Worm (Caenorhabditis elegans): ENCODE results near the gene B0024.13.

The B0024.13 gene

ce11 chrV:10361830-10362397 is 41.4 kb downstream of the B0024.13 start, which contains the start of gene cash-1:
TSS of gene cash-1 (plus strand) at chrV:10362261.
- TF ChIP-seq lin-39 (tag; optimal IDR thresholded peaks at IDR 0.05) (peak; percentile 80), ceh-28 (tag; optimal IDR thresholded peaks at IDR 0.05) (peak; percentile 9), pqm-1 (tag; optimal IDR thresholded peaks at IDR 0.05) (peak; percentile 60), nhr-23 (tag; optimal IDR thresholded peaks at IDR 0.05) (peak; percentile 66), lin-15B (tag; optimal IDR thresholded peaks at IDR 0.05) (peak; percentile 93), snpc-4 (tag; optimal IDR thresholded peaks at IDR 0.05) (peak; percentile 66), nhr-77 (tag; optimal IDR thresholded peaks at IDR 0.05) (no peak), skn-1 (tag; optimal IDR thresholded peaks at IDR 0.05) (peak; percentile 38), aly-2 (tag; optimal IDR thresholded peaks at IDR 0.05) (no peak), fos-1 (tag; optimal IDR thresholded peaks at IDR 0.05) (no peak), nhr-25 (tag; optimal IDR thresholded peaks at IDR 0.05) (peak; percentile 75), nfya-1 (tag; optimal IDR thresholded peaks at IDR 0.05; ENCODE audit: insufficient read depth) (peak; percentile 74), pha-4 (tag; optimal IDR thresholded peaks at IDR 0.05) (peak; percentile 87), elt-2 (tag; optimal IDR thresholded peaks at IDR 0.05) (peak; percentile 77)

DNA sequence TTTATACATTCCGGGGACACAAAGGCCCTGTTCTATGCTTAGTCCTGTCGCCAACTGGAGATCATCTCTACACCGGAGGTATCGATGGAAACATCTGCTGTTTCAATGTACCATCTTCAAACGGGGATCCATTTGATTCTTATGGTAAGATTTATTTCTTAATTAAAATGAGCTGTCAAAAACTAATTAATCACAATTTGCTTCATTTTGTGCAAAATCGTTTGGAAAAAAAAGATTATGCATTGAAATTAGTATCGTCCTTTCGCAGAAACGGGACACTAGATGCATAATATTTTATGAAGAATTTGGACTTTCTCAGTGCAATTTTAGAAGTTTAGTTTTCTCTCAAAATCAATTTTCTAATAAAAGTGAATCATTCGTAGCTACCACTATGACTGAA is 43.3 kb downstream of the B0024.13 start:
- TF ChIP-seq ceh-9 (tag; optimal IDR thresholded peaks at IDR 0.05): no peak
- TF ChIP-seq nfya-1 (tag; optimal IDR thresholded peaks at IDR 0.05; ENCODE audit: insufficient read depth): no peak
- TF ChIP-seq fkh-2 (tag; optimal IDR thresholded peaks at IDR 0.05): no peak
- no peak for TF ChIP-seq jun-1 (tag; optimal IDR thresholded peaks at IDR 0.05)
- no peak for TF ChIP-seq hmg-11 (tag; optimal IDR thresholded peaks at IDR 0.05)
- TF ChIP-seq nhr-43 (tag; optimal IDR thresholded peaks at IDR 0.05; ENCODE audit: poor library complexity, severe bottlenecking): no peak
- no peak for TF ChIP-seq nhr-28 (tag; optimal IDR thresholded peaks at IDR 0.05)
- no peak for TF ChIP-seq ZK546.5 (tag; optimal IDR thresholded peaks at IDR 0.05)
- TF ChIP-seq nhr-25 (tag; optimal IDR thresholded peaks at IDR 0.05): no peak
- no peak for TF ChIP-seq ama-1 (optimal IDR thresholded peaks at IDR 0.05)
- TF ChIP-seq tbx-2 (tag; optimal IDR thresholded peaks at IDR 0.05): no peak
- no peak for TF ChIP-seq unc-39 (tag; optimal IDR thresholded peaks at IDR 0.05)
- no peak for TF ChIP-seq nhr-12 (tag; optimal IDR thresholded peaks at IDR 0.05)
- TF ChIP-seq aly-2 (tag; optimal IDR thresholded peaks at IDR 0.05): no peak
- TF ChIP-seq pqm-1 (tag; optimal IDR thresholded peaks at IDR 0.05): no peak

DNA sequence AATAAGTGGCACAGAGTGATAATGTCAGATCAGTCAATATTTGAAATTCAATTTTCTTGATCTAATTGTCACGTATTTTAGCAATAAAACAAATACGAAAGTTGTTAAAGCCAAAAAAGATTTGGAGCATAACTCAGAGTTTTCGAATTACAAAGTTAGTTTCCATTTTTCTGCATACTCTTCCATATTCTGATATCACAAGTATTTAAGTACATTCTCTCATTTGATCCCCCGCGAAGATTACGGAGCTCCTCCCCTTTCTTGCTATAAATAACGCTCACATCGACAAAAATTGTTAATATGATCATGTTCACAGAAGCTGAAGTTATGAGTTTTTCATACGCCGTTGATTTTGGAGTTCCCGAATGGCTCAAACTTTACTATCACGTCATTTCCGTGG is 47.7 kb downstream of the B0024.13 start, which contains the start of gene sri-20:
Gene sri-20, plus strand, starts transcription at position 301 of the 400 bp plus-strand sequence.
- TF ChIP-seq nhr-25 (tag; optimal IDR thresholded peaks at IDR 0.05): no peak
- no peak for TF ChIP-seq elt-1 (tag; optimal IDR thresholded peaks at IDR 0.05)
- no peak for TF ChIP-seq nfya-1 (tag; optimal IDR thresholded peaks at IDR 0.05; ENCODE audit: insufficient read depth)
- TF ChIP-seq egl-27 (tag; optimal IDR thresholded peaks at IDR 0.05): no peak
- TF ChIP-seq lsy-12 (tag; optimal IDR thresholded peaks at IDR 0.05): no peak
- no peak for TF ChIP-seq unc-62 (GFP tag; optimal IDR thresholded peaks at IDR 0.05)
- TF ChIP-seq hmg-11 (tag; optimal IDR thresholded peaks at IDR 0.05): no peak
- TF ChIP-seq ZK546.5 (tag; optimal IDR thresholded peaks at IDR 0.05): no peak
- no peak for TF ChIP-seq nhr-237 (tag; optimal IDR thresholded peaks at IDR 0.05)
- TF ChIP-seq nhr-77 (tag; optimal IDR thresholded peaks at IDR 0.05): no peak
- TF ChIP-seq elt-3 (tag; optimal IDR thresholded peaks at IDR 0.05): no peak
- no peak for TF ChIP-seq pqm-1 (tag; optimal IDR thresholded peaks at IDR 0.05)
- TF ChIP-seq ztf-11 (tag; optimal IDR thresholded peaks at IDR 0.05): no peak
- TF ChIP-seq nhr-23 (tag; optimal IDR thresholded peaks at IDR 0.05): no peak
- TF ChIP-seq aly-2 (tag; optimal IDR thresholded peaks at IDR 0.05): no peak
- no peak for TF ChIP-seq unc-39 (tag; optimal IDR thresholded peaks at IDR 0.05)
- no peak for TF ChIP-seq R02D3.7 (tag; optimal IDR thresholded peaks at IDR 0.05)
- no peak for TF ChIP-seq snpc-4 (tag; optimal IDR thresholded peaks at IDR 0.05)

DNA sequence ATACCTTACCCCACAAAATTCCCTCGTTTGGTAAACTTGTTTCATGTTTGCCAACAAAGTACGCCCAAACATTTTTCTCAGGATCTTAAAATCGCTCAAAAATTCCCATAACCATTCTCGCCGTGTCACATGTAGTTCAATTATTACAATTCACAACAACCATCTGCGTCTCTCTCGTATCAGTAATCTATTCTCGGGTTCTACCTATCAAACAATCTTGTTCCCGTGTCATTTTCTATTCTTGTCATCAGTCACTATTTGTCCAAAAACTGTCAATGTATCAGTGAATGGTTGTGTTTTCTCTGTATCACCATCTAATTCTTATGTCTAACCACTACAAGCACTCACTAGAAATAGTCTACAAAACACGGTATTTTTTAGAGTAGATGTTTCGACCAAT is 50.7 kb downstream of the B0024.13 start:
- TF ChIP-seq hmg-11 (tag; optimal IDR thresholded peaks at IDR 0.05): no peak
- TF ChIP-seq ceh-16 (tag; optimal IDR thresholded peaks at IDR 0.05): no peak
- TF ChIP-seq elt-2 (tag; optimal IDR thresholded peaks at IDR 0.05): peak; percentile 84
- TF ChIP-seq pqm-1 (tag; optimal IDR thresholded peaks at IDR 0.05): peak; percentile 40
- no peak for TF ChIP-seq nhr-28 (tag; optimal IDR thresholded peaks at IDR 0.05)
- no peak for TF ChIP-seq nhr-11 (tag; optimal IDR thresholded peaks at IDR 0.05)
- TF ChIP-seq jun-1 (tag; optimal IDR thresholded peaks at IDR 0.05): peak; percentile 45
- no peak for TF ChIP-seq tbx-2 (tag; optimal IDR thresholded peaks at IDR 0.05)
